Fruit fly (Drosophila melanogaster) whole organism: ENCODE measurements around the gene CG46517.
"Not testable (repeated sequence)": the region's sequence is repeated elsewhere in the genome, so short reads cannot be mapped to it uniquely, and the experiment has no call there.

Experiments used
- CG8478 ChIP-seq: fragments of >200 bp; optimal IDR thresholded peaks from 2 replicates; lab custom pipeline; 2018; ENCODE audit warnings: inconsistent platforms
- Dll ChIP-seq: fragments of >200 bp; optimal IDR thresholded peaks from 2 replicates; lab custom pipeline; 2017
- EcR ChIP-seq, 2 experiments: fragments of >200 bp; optimal IDR thresholded peaks; 2 replicates each; lab custom pipeline; 2017; ENCODE audit warnings: missing biosample characterization in 2 of 2, missing genetic modification characterization in 2 of 2, missing genetic modification reagents in 2 of 2
- pan ChIP-seq: fragments of >200 bp; optimal IDR thresholded peaks from 2 replicates; lab custom pipeline; 2017
- psq ChIP-seq: fragments of >200 bp; optimal IDR thresholded peaks from 2 replicates; lab custom pipeline; 2017
- usp ChIP-seq: fragments of >200 bp; optimal IDR thresholded peaks from 2 replicates; lab custom pipeline; 2017; ENCODE audit warnings: missing biosample characterization, missing genetic modification characterization, mixed read lengths

CG46517 gene

dm6 chrX:22217079-22217478 lies at the start of gene CG46517:
Gene CG46517 (plus strand): TSS chrX:22217379.
- not testable (repeated sequence) for TF ChIP-seq Dll (lab: Kevin White, UChicago); pan (lab: Kevin White, UChicago); EcR (GFP tag; optimal IDR thresholded peaks at IDR 0.05; lab: Kevin White, UChicago)

dm6 chrX:22172341-22172740 lies 44.8 kb upstream of the CG46517 start, which contains the start of gene CG46509:
Gene CG46509 (plus strand): TSS chrX:22172641.
- TF ChIP-seq pan, psq, Dll (lab: Kevin White, UChicago): not testable (repeated sequence)

dm6 chrX:22177205-22177604 lies 40.0 kb upstream of the CG46517 start, which contains the start of gene CG46510:
Gene CG46510 (plus strand): TSS chrX:22177505.
- not testable (repeated sequence) for TF ChIP-seq psq (lab: Kevin White, UChicago); usp; Dll (lab: Kevin White, UChicago)

dm6 chrX:22182193-22182592 lies 35.0 kb upstream of the CG46517 start, which contains the start of gene CG46511:
Gene CG46511 (plus strand): TSS chrX:22182493.
- TF ChIP-seq Dll, psq, CG8478 (lab: Kevin White, UChicago): not testable (repeated sequence)

dm6 chrX:22187070-22187469 lies 30.1 kb upstream of the CG46517 start, which contains the start of gene CG46512:
Gene CG46512 (plus strand): TSS chrX:22187370.
- TF ChIP-seq pan, CG8478, Dll (lab: Kevin White, UChicago): not testable (repeated sequence)

dm6 chrX:22191973-22192372 lies 25.2 kb upstream of the CG46517 start, which contains the start of gene CG46513:
Gene CG46513 (plus strand): TSS chrX:22192273.
- TF ChIP-seq pan, CG8478, Dll (lab: Kevin White, UChicago): not testable (repeated sequence)

- not testable (repeated sequence) for TF ChIP-seq psq, Dll, CG8478 (lab: Kevin White, UChicago)
Measured at dm6 chrX:22196874-22197273, 20.3 kb upstream of the CG46517 start, which contains the start of gene CG46514. Gene CG46514 (plus strand): TSS chrX:22197174.

dm6 chrX:22201883-22202282 lies 15.3 kb upstream of the CG46517 start, which contains the start of gene CG46515:
Gene CG46515 (plus strand): TSS chrX:22202183.
- TF ChIP-seq psq (lab: Kevin White, UChicago); CG8478 (lab: Kevin White, UChicago); EcR (GFP tag; optimal IDR thresholded peaks at IDR 0.05; lab: Kevin White, UChicago): not testable (repeated sequence)

dm6 chrX:22212028-22212427 lies 5.2 kb upstream of the CG46517 start, which contains the start of gene CG46516:
Gene CG46516 (plus strand): TSS chrX:22212328.
- TF ChIP-seq pan (lab: Kevin White, UChicago); EcR (GFP tag; optimal IDR thresholded peaks at IDR 0.05; lab: Kevin White, UChicago); psq (lab: Kevin White, UChicago): not testable (repeated sequence)

- not testable (repeated sequence) for TF ChIP-seq psq (lab: Kevin White, UChicago); EcR (GFP tag; optimal IDR thresholded peaks at IDR 0.05; lab: Kevin White, UChicago); Dll (lab: Kevin White, UChicago)
Measured at dm6 chrX:22226273-22226672, 9.1 kb downstream of the CG46517 start, which contains the start of gene CG46518. Gene CG46518 (plus strand): TSS chrX:22226573.

- not testable (repeated sequence) for TF ChIP-seq CG8478 (lab: Kevin White, UChicago); pan (lab: Kevin White, UChicago); usp
Measured at dm6 chrX:22231270-22231669, 14.1 kb downstream of the CG46517 start, which contains the start of gene CG46519. Gene CG46519 (plus strand): TSS chrX:22231570.

dm6 chrX:22236265-22236664 lies 19.1 kb downstream of the CG46517 start, which contains the start of gene CG46520:
Gene CG46520 (plus strand): TSS chrX:22236565.
- not testable (repeated sequence) for TF ChIP-seq EcR (GFP tag; optimal IDR thresholded peaks at IDR 0.05; lab: Kevin White, UChicago); psq (lab: Kevin White, UChicago); CG8478 (lab: Kevin White, UChicago)

- TF ChIP-seq Dll (lab: Kevin White, UChicago); usp; EcR (GFP tag; optimal IDR thresholded peaks at IDR 0.05; lab: Kevin White, UChicago): not testable (repeated sequence)
Measured at dm6 chrX:22241272-22241671, 24.1 kb downstream of the CG46517 start, which contains the start of gene CG46521. Gene CG46521 (plus strand): TSS chrX:22241572.
